Fruit fly (Drosophila melanogaster) whole organism, embryonic: ENCODE data around the gene a10.

Experiments
- Abd-B ChIP-seq: fragments of 200-800 bp; sonication (Bioruptor generic); optimal IDR thresholded peaks from 2 replicates; lab custom pipeline; 2018; ENCODE audit warnings: missing biosample characterization, mild to moderate bottlenecking, missing genetic modification characterization, moderate library complexity
- Bteb2 ChIP-seq: fragments of 200-800 bp; sonication (Bioruptor generic); optimal IDR thresholded peaks from 2 replicates; lab custom pipeline; 2016; ENCODE audit warnings: missing biosample characterization, missing genetic modification characterization
- CG10267 ChIP-seq: fragments of 200-800 bp; sonication (Bioruptor generic); optimal IDR thresholded peaks from 2 replicates; lab custom pipeline; 2018; ENCODE audit warnings: missing biosample characterization, mild to moderate bottlenecking, missing genetic modification characterization, moderate library complexity
- CG11093 ChIP-seq: fragments of 200-800 bp; sonication (Bioruptor generic); IDR thresholded peaks from 3 replicates; pipeline ENCODE4 v1.3.6; 2022; ENCODE audit warnings: missing biosample characterization, missing genetic modification characterization
- CG11695 ChIP-seq: fragments of 200-800 bp; sonication (Bioruptor generic); IDR thresholded peaks from 3 replicates; pipeline ENCODE4 v1.3.6; 2022; ENCODE audit warnings: missing biosample characterization, missing genetic modification characterization
- CG12104 ChIP-seq: fragments of 200-800 bp; sonication (Bioruptor generic); optimal IDR thresholded peaks from 3 replicates; lab custom pipeline; 2016; ENCODE audit warnings: missing biosample characterization, missing genetic modification characterization
- CG12219 ChIP-seq: fragments of 200-800 bp; sonication (Bioruptor generic); optimal IDR thresholded peaks from 3 replicates; lab custom pipeline; 2018; ENCODE audit warnings: missing biosample characterization, mild to moderate bottlenecking, missing genetic modification characterization
- CG12659 ChIP-seq: fragments of 200-800 bp; sonication (Bioruptor generic); optimal IDR thresholded peaks from 3 replicates; lab custom pipeline; 2017; ENCODE audit warnings: mild to moderate bottlenecking, missing biosample characterization, missing genetic modification reagents, missing genetic modification characterization
- CG15269 ChIP-seq: fragments of 200-800 bp; sonication (Bioruptor generic); optimal IDR thresholded peaks from 2 replicates; lab custom pipeline; 2018; ENCODE audit warnings: missing biosample characterization, mild to moderate bottlenecking, missing genetic modification characterization, moderate library complexity
- CG2120 ChIP-seq: fragments of 200-800 bp; sonication (Bioruptor generic); optimal IDR thresholded peaks from 3 replicates; lab custom pipeline; 2016; ENCODE audit warnings: missing biosample characterization, missing genetic modification characterization
- CG2199 ChIP-seq: fragments of 200-800 bp; sonication (Bioruptor generic); IDR thresholded peaks from 3 replicates; pipeline ENCODE4 v1.3.6; 2022; ENCODE audit warnings: missing biosample characterization, missing genetic modification characterization
- CG3847 ChIP-seq: fragments of 200-800 bp; sonication (Bioruptor generic); IDR thresholded peaks from 2 replicates; pipeline ENCODE4 v1.3.6; 2022; ENCODE audit warnings: missing biosample characterization, missing genetic modification characterization
- CG7372 ChIP-seq: fragments of 200-800 bp; sonication (Bioruptor generic); IDR thresholded peaks from 2 replicates; pipeline ENCODE4 v1.3.6; 2022; ENCODE audit warnings: missing biosample characterization, missing genetic modification characterization
- CG8290 ChIP-seq, 3 experiments: fragments of 200-800 bp; sonication (Bioruptor generic); optimal IDR thresholded peaks; 2 replicates each; lab custom pipeline; 2016 to 2019; ENCODE audit warnings: missing biosample characterization in 3 of 3, missing genetic modification characterization in 3 of 3, mild to moderate bottlenecking in 2 of 3, moderate library complexity in 1 of 3
- CG9437 ChIP-seq: fragments of 200-800 bp; sonication (Bioruptor generic); optimal IDR thresholded peaks from 2 replicates; lab custom pipeline; 2018; ENCODE audit warnings: missing biosample characterization, mild to moderate bottlenecking, missing genetic modification characterization
- CoRest ChIP-seq: fragments of 200-800 bp; sonication (Bioruptor generic); optimal IDR thresholded peaks from 3 replicates; lab custom pipeline; 2018; ENCODE audit warnings: missing biosample characterization, mild to moderate bottlenecking, missing genetic modification characterization, moderate library complexity
- H2.0 ChIP-seq: fragments of 200-800 bp; sonication (Bioruptor generic); IDR thresholded peaks from 2 replicates; pipeline ENCODE4 v1.3.6; 2022; ENCODE audit warnings: missing biosample characterization, missing genetic modification characterization
- Hr78 ChIP-seq, 2 experiments: fragments of 200-800 bp in 1 of 2; fragments of >200 bp in 1 of 2; sonication (Bioruptor generic) in 1 of 2; optimal IDR thresholded peaks; 2 replicates each; lab custom pipeline; 2017 to 2019; ENCODE audit warnings: missing biosample characterization in 2 of 2, missing genetic modification characterization in 2 of 2, mild to moderate bottlenecking in 1 of 2, moderate library complexity in 1 of 2
- Lhr ChIP-seq: fragments of 200-800 bp; sonication (Bioruptor generic); optimal IDR thresholded peaks from 3 replicates; lab custom pipeline; 2017; ENCODE audit warnings: mild to moderate bottlenecking, missing biosample characterization, missing genetic modification reagents, missing genetic modification characterization
- Med ChIP-seq: fragments of 200-800 bp; sonication (Bioruptor generic); peaks from one replicate; lab custom pipeline; 2016; ENCODE audit warnings: missing biosample characterization, missing genetic modification characterization, mild to moderate bottlenecking, inconsistent platforms, moderate library complexity
- Pdp1 ChIP-seq, 2 experiments: fragments of 200-800 bp; sonication (Bioruptor generic); optimal IDR thresholded peaks; 3 replicates each; lab custom pipeline; 2016; ENCODE audit warnings: missing biosample characterization in 2 of 2, missing genetic modification characterization in 2 of 2, mild to moderate bottlenecking in 1 of 2, moderate library complexity in 1 of 2
- Ptx1 ChIP-seq: fragments of 200-800 bp; sonication (Bioruptor generic); IDR thresholded peaks from 2 replicates; pipeline ENCODE4 v1.3.6; 2022; ENCODE audit warnings: missing biosample characterization, missing genetic modification characterization
- Rx ChIP-seq: fragments of 200-800 bp; sonication (Bioruptor generic); IDR thresholded peaks from 2 replicates; pipeline ENCODE4 v1.3.6; 2022; ENCODE audit warnings: missing biosample characterization, missing genetic modification characterization
- Trl ChIP-seq, 3 experiments: fragments of >200 bp in 2 of 3; fragments of 200-800 bp in 1 of 3; sonication (Bioruptor generic) in 1 of 3; optimal IDR thresholded peaks; 2 replicates in 1 of 3; 3 replicates in 2 of 3; lab custom pipeline; 2016 to 2017; ENCODE audit warnings: missing biosample characterization in 1 of 3, missing genetic modification characterization in 1 of 3
- Xrp1 ChIP-seq: fragments of 200-800 bp; sonication (Bioruptor generic); IDR thresholded peaks from 2 replicates; pipeline ENCODE4 v1.3.6; 2022; ENCODE audit warnings: missing biosample characterization, missing genetic modification characterization
- bigmax ChIP-seq: fragments of 200-800 bp; sonication (Bioruptor generic); optimal IDR thresholded peaks from 2 replicates; lab custom pipeline; 2018; ENCODE audit warnings: missing biosample characterization, mild to moderate bottlenecking, missing genetic modification characterization
- bsh ChIP-seq, 2 experiments: fragments of 200-800 bp; sonication (Bioruptor generic); optimal IDR thresholded peaks; 2 replicates each; lab custom pipeline; 2017 to 2018; ENCODE audit warnings: mild to moderate bottlenecking in 2 of 2, missing biosample characterization in 2 of 2, missing genetic modification characterization in 2 of 2, moderate library complexity in 1 of 2
- chif ChIP-seq, 2 experiments: fragments of 200-800 bp; sonication (Bioruptor generic); optimal IDR thresholded peaks; 3 replicates each; lab custom pipeline; 2016; ENCODE audit warnings: missing biosample characterization in 2 of 2, missing genetic modification characterization in 2 of 2
- croc ChIP-seq: fragments of 200-800 bp; sonication (Bioruptor generic); conservative IDR thresholded peaks from 3 replicates; pipeline ENCODE4 v1.3.6; 2022; ENCODE audit warnings: missing biosample characterization, missing genetic modification characterization
- dpn ChIP-seq, 2 experiments: fragments of 200-800 bp; sonication (Bioruptor generic); optimal IDR thresholded peaks; 3 replicates each; lab custom pipeline; 2016; ENCODE audit warnings: missing biosample characterization in 2 of 2, missing genetic modification characterization in 2 of 2
- eyg ChIP-seq: fragments of 200-800 bp; sonication (Bioruptor generic); optimal IDR thresholded peaks from 3 replicates; lab custom pipeline; 2016; ENCODE audit warnings: missing biosample characterization, missing genetic modification characterization
- gem ChIP-seq: fragments of 200-800 bp; sonication (Bioruptor generic); optimal IDR thresholded peaks from 2 replicates; lab custom pipeline; 2019; ENCODE audit warnings: missing biosample characterization, mild to moderate bottlenecking, missing genetic modification characterization, moderate library complexity
- gsb ChIP-seq: fragments of 200-800 bp; sonication (Bioruptor generic); IDR thresholded peaks from 2 replicates; pipeline ENCODE4 v1.3.6; 2022; ENCODE audit warnings: missing biosample characterization, missing genetic modification characterization
- hkb ChIP-seq, 2 experiments: fragments of 200-800 bp in 1 of 2; fragments of >200 bp in 1 of 2; sonication (Bioruptor generic) in 1 of 2; IDR thresholded peaks in 1 of 2; optimal IDR thresholded peaks in 1 of 2; 2 replicates each; pipeline versions ENCODE4 v1.3.6 to Lab custom; 2017 to 2022; ENCODE audit warnings: missing biosample characterization in 1 of 2, missing genetic modification characterization in 1 of 2
- inv ChIP-seq: fragments of 200-800 bp; sonication (Bioruptor generic); IDR thresholded peaks from 2 replicates; pipeline ENCODE4 v1.3.6; 2022; ENCODE audit warnings: missing biosample characterization, missing genetic modification characterization; ENCODE audit not compliant: partially characterized antibody
- lilli ChIP-seq: fragments of 200-800 bp; sonication (Bioruptor generic); optimal IDR thresholded peaks from 3 replicates; lab custom pipeline; 2016; ENCODE audit warnings: missing biosample characterization, missing genetic modification characterization
- nmo ChIP-seq: fragments of 200-800 bp; sonication (Bioruptor generic); optimal IDR thresholded peaks from 2 replicates; lab custom pipeline; 2018; ENCODE audit warnings: missing biosample characterization, mild to moderate bottlenecking, missing genetic modification characterization, moderate library complexity
- peb ChIP-seq: fragments of 200-800 bp; sonication (Bioruptor generic); IDR thresholded peaks from 2 replicates; pipeline ENCODE4 v1.3.6; 2022; ENCODE audit warnings: missing biosample characterization, missing genetic modification characterization
- ro ChIP-seq: fragments of 200-800 bp; sonication (Bioruptor generic); IDR thresholded peaks from 2 replicates; pipeline ENCODE4 v1.3.6; 2022; ENCODE audit warnings: missing biosample characterization, missing genetic modification characterization
- sima ChIP-seq: fragments of 200-800 bp; sonication (Bioruptor generic); optimal IDR thresholded peaks from 2 replicates; lab custom pipeline; 2016; ENCODE audit warnings: missing biosample characterization, missing genetic modification characterization
- sisA ChIP-seq: fragments of 200-800 bp; sonication (Bioruptor generic); IDR thresholded peaks from 2 replicates; pipeline ENCODE4 v1.3.6; 2022; ENCODE audit warnings: missing biosample characterization, missing genetic modification characterization
- slbo ChIP-seq: fragments of 200-800 bp; sonication (Bioruptor generic); IDR thresholded peaks from 2 replicates; pipeline ENCODE4 v1.3.6; 2022; ENCODE audit warnings: missing biosample characterization, missing genetic modification characterization
- slou ChIP-seq: fragments of 200-800 bp; sonication (Bioruptor generic); optimal IDR thresholded peaks from 3 replicates; lab custom pipeline; 2016; ENCODE audit warnings: missing biosample characterization, missing genetic modification characterization
- sug ChIP-seq: fragments of 200-800 bp; optimal IDR thresholded peaks from 2 replicates; lab custom pipeline; 2019; ENCODE audit warnings: missing biosample characterization, mild to moderate bottlenecking, missing genetic modification characterization, moderate library complexity
- ttk ChIP-seq: fragments of 200-800 bp; sonication (Bioruptor generic); IDR thresholded peaks from 2 replicates; pipeline ENCODE4 v2.1.2; 2022; ENCODE audit warnings: missing biosample characterization, missing genetic modification characterization
- unpg ChIP-seq: fragments of 200-800 bp; sonication (Bioruptor generic); optimal IDR thresholded peaks from 3 replicates; lab custom pipeline; 2018; ENCODE audit warnings: missing biosample characterization, mild to moderate bottlenecking, missing genetic modification characterization, moderate library complexity
- wdn ChIP-seq: fragments of 200-800 bp; sonication (Bioruptor generic); IDR thresholded peaks from 2 replicates; pipeline ENCODE4 v1.3.6; 2022; ENCODE audit warnings: missing biosample characterization, missing genetic modification characterization
- zfh1 ChIP-seq: fragments of 200-800 bp; sonication (Bioruptor generic); IDR thresholded peaks from 3 replicates; pipeline ENCODE4 v1.3.6; 2022; ENCODE audit warnings: missing biosample characterization, missing genetic modification characterization

The a10 gene

DNA sequence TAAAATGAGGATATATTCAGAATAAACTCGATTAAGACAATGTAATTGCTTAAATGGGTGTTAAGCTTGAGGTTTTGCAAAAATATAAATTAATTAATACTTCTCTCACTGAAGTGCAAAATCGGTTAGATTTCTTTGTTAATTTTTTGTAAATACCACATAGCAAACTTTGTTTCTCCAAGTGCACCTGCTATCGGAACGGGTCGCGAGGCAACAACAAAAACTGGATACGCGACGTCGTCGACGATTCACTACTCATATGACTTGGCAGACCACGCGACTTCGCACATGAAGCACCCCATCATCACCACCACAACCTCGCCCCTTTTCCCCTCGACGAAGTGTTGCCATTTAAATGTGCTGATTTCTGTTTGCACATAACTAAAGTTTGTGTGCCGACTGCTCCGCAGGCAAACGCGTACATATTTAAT is 16.5 kb downstream of the a10 start (continued):
- TF ChIP-seq CoRest (tag; lab: Kevin White, UChicago) = peak; percentile 38
- no peak for TF ChIP-seq bigmax (GFP tag; lab: Kevin White, UChicago)
- no peak for TF ChIP-seq CG12219 (GFP tag; lab: Kevin White, UChicago)
- TF ChIP-seq Pdp1 (GFP tag; optimal IDR thresholded peaks at IDR 0.05; lab: Kevin White, UChicago) = peak in 1 of 2 experiments; percentile 17
- no peak for TF ChIP-seq Abd-B (GFP tag; lab: Kevin White, UChicago)
- peak; percentile 46 for TF ChIP-seq ttk (GFP tag; lab: Robert Waterston, UW)
- peak; percentile 39 for TF ChIP-seq CG9437 (GFP tag; lab: Kevin White, UChicago)
- peak; percentile 24 for TF ChIP-seq nmo
- TF ChIP-seq Hr78 (GFP tag; optimal IDR thresholded peaks at IDR 0.05; lab: Kevin White, UChicago) = no peak
- peak; percentile 44; the same call in 1 of the 2 replicates for TF ChIP-seq Ptx1
- no peak for TF ChIP-seq hkb (optimal IDR thresholded peaks at IDR 0.05; lab: Kevin White, UChicago)
- TF ChIP-seq hkb (GFP tag; IDR thresholded peaks at IDR 0.05; lab: Robert Waterston, UW) = peak; percentile 44; the same call in 1 of the 2 replicates
- peak; percentile 76 for TF ChIP-seq slbo (GFP tag; lab: Robert Waterston, UW)
- TF ChIP-seq dpn (GFP tag; optimal IDR thresholded peaks at IDR 0.05; lab: Kevin White, UChicago) = peak in 1 of 2 experiments; percentile 4
- TF ChIP-seq peb = 0 out of 2 replicates have a peak, but pooled peaks have one; percentile 16
- TF ChIP-seq CG12104 (GFP tag; lab: Kevin White, UChicago) = no peak
- no peak for TF ChIP-seq inv (GFP tag; lab: Robert Waterston, UW)
- TF ChIP-seq bsh (GFP tag; optimal IDR thresholded peaks at IDR 0.05; lab: Kevin White, UChicago) = peak in 1 of 2 experiments; percentile 25
- no peak for TF ChIP-seq slou (GFP tag; lab: Kevin White, UChicago)
- peak; percentile 59 for TF ChIP-seq Med (GFP tag; lab: Kevin White, UChicago)
- peak; percentile 34; the same call in 1 of the 3 replicates for TF ChIP-seq CG11695 (GFP tag; lab: Robert Waterston, UW)
- no peak for TF ChIP-seq eyg (GFP tag; lab: Kevin White, UChicago)
- peak; percentile 35; the same call in 1 of the 2 replicates for TF ChIP-seq Xrp1 (GFP tag; lab: Robert Waterston, UW)
- no peak for TF ChIP-seq sima (GFP tag; lab: Kevin White, UChicago)
- no peak for TF ChIP-seq CG10267 (tag; lab: Kevin White, UChicago)
- TF ChIP-seq Bteb2 (GFP tag; lab: Kevin White, UChicago) = peak; percentile 23
- no peak for TF ChIP-seq ro (GFP tag; lab: Robert Waterston, UW)
- TF ChIP-seq sug (tag; lab: Kevin White, UChicago) = peak; percentile 49
- TF ChIP-seq Rx (GFP tag; lab: Robert Waterston, UW) = 0 out of 2 replicates have a peak, but pooled peaks have one; percentile 28
- no peak for TF ChIP-seq CG3847 (GFP tag; lab: Robert Waterston, UW)
- TF ChIP-seq CG7372 (GFP tag; lab: Robert Waterston, UW) = 0 out of 2 replicates have a peak, but pooled peaks have one; percentile 5
- TF ChIP-seq croc (GFP tag; lab: Robert Waterston, UW) = 0 out of 3 replicates have a peak, but pooled peaks have one; percentile 13
- 0 out of 2 replicates have a peak, but pooled peaks have one; percentile 18 for TF ChIP-seq gsb (GFP tag; lab: Robert Waterston, UW)
- peak; percentile 36; the same call in 1 of the 3 replicates for TF ChIP-seq CG2199 (GFP tag; lab: Robert Waterston, UW)
- peak; percentile 63 for TF ChIP-seq gem (tag; lab: Kevin White, UChicago)
- TF ChIP-seq CG8290 (GFP tag; optimal IDR thresholded peaks at IDR 0.05; lab: Kevin White, UChicago) = no peak
- TF ChIP-seq CG8290 (tag; optimal IDR thresholded peaks at IDR 0.05; lab: Kevin White, UChicago) = peak in 1 of 2 experiments; percentile 56
- TF ChIP-seq CG15269 = peak; percentile 43
- TF ChIP-seq H2.0 (GFP tag; lab: Robert Waterston, UW) = peak; percentile 26; the same call in 1 of the 2 replicates
- no peak for TF ChIP-seq chif (GFP tag; optimal IDR thresholded peaks at IDR 0.05; lab: Kevin White, UChicago)
- no peak for TF ChIP-seq CG11093
- TF ChIP-seq unpg (GFP tag; lab: Kevin White, UChicago) = peak; percentile 42
- no peak for TF ChIP-seq Lhr (GFP tag; lab: Kevin White, UChicago)
- 0 out of 2 replicates have a peak, but pooled peaks have one; percentile 15 for TF ChIP-seq sisA
- peak; percentile 31 for TF ChIP-seq CG2120 (GFP tag; lab: Kevin White, UChicago)
- TF ChIP-seq lilli = peak; percentile 13
- no peak for TF ChIP-seq zfh1
- 0 out of 2 replicates have a peak, but pooled peaks have one; percentile 30 for TF ChIP-seq wdn
- peak; percentile 11 for TF ChIP-seq CG12659 (GFP tag; lab: Kevin White, UChicago)
- no peak for TF ChIP-seq Trl (optimal IDR thresholded peaks at IDR 0.05; lab: Kevin White, UChicago)
- no peak for TF ChIP-seq Trl (GFP tag; optimal IDR thresholded peaks at IDR 0.05; lab: Kevin White, UChicago)
